Fruit fly (Drosophila melanogaster) whole organism, larva: ENCODE results near the gene Cpr12A.

Experiments
- noc ChIP-seq: fragments of 200-800 bp; sonication (Bioruptor generic); optimal IDR thresholded peaks from 3 replicates; lab custom pipeline; 2019; ENCODE audit warnings: missing biosample characterization, mild to moderate bottlenecking, missing genetic modification characterization, moderate library complexity

The Cpr12A gene

dm6 chrX:13568127-13568526 lies 24.7 kb downstream of the Cpr12A start:
- TF ChIP-seq noc (tag; lab: Kevin White, UChicago), result peak; percentile 11

- TF ChIP-seq noc (tag; lab: Kevin White, UChicago), result no peak
Observed at dm6 chrX:13568841-13569240, 25.4 kb downstream of the Cpr12A start.

dm6 chrX:13570255-13570654 lies 26.8 kb downstream of the Cpr12A start:
- TF ChIP-seq noc (tag; lab: Kevin White, UChicago), result no peak

- TF ChIP-seq noc (tag; lab: Kevin White, UChicago), result peak; percentile 10
Observed at dm6 chrX:13572382-13572781, 28.9 kb downstream of the Cpr12A start.

dm6 chrX:13579322-13579721 lies 35.9 kb downstream of the Cpr12A start:
- no peak for TF ChIP-seq noc (tag; lab: Kevin White, UChicago)

- TF ChIP-seq noc (tag; lab: Kevin White, UChicago), result no peak
Observed at dm6 chrX:13586888-13587287, 43.4 kb downstream of the Cpr12A start.

- no peak for TF ChIP-seq noc (tag; lab: Kevin White, UChicago)
Observed at dm6 chrX:13593667-13594066, 50.2 kb downstream of the Cpr12A start.
